Fruit fly (Drosophila melanogaster) whole organism, wandering third instar larva: ENCODE data around the gene CG13722.

ENCODE experiments used
- CG32264 ChIP-seq: fragments of 200-800 bp; sonication (Bioruptor generic); optimal IDR thresholded peaks from 2 replicates; lab custom pipeline; 2016; ENCODE audit warnings: missing biosample characterization, missing genetic modification characterization
- brk ChIP-seq: fragments of 200-800 bp; sonication (Bioruptor generic); optimal IDR thresholded peaks from 2 replicates; lab custom pipeline; 2016; ENCODE audit warnings: missing biosample characterization, mild to moderate bottlenecking, missing genetic modification characterization
- fru ChIP-seq: fragments of 200-800 bp; sonication (Bioruptor generic); optimal IDR thresholded peaks from 3 replicates; lab custom pipeline; 2016; ENCODE audit warnings: missing biosample characterization, mild to moderate bottlenecking, missing genetic modification characterization

DNA sequence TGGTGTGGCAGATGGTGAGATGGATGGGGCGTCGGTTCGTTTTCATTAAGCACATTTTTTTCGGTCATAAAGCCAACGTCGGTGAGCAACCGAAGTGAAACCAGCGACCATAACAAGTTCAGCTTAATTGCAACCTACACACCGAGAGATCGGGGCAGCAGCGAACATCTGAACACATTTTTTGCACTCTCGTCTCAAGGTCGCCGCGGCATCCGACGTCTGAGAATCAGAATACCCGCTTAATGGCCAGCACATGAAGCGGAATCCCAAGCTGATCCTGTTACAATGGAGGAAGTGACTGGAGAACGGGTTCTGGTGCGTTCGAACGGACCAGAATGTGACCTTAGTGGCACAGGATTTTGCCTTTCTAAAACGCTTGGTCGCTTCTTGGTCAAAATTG lies 2.8 kb upstream of the CG13722 start:
- TF ChIP-seq brk (GFP tag; lab: Kevin White, UChicago) (no peak), fru (no peak), CG32264 (GFP tag; lab: Kevin White, UChicago) (no peak)
